Worm (Caenorhabditis elegans) whole organism, midembryonic: ENCODE measurements around the gene Y54G11A.2.

ENCODE experiments used
- T22C8.4 ChIP-seq: fragments of 200-800 bp; sonication (Bioruptor generic); IDR thresholded peaks from 2 replicates; pipeline ENCODE4 v1.3.6; 2022; ENCODE audit warnings: missing genetic modification characterization, missing compliant biosample characterization
- cog-1 ChIP-seq: sonication (generic microtip); optimal IDR thresholded peaks from 2 replicates; lab custom pipeline; 2016; ENCODE audit warnings: missing genetic modification characterization, missing compliant biosample characterization
- flt-1 ChIP-seq: fragments of 200-800 bp; sonication (Bioruptor generic); IDR thresholded peaks from 2 replicates; pipeline ENCODE4 v1.3.6; 2022; ENCODE audit warnings: missing genetic modification characterization, missing compliant biosample characterization
- klf-2 ChIP-seq: fragments of 200-800 bp; sonication (Bioruptor generic); conservative IDR thresholded peaks from 2 replicates; pipeline ENCODE4 v1.3.6; 2022; ENCODE audit warnings: missing genetic modification reagents, missing genetic modification characterization, missing compliant biosample characterization
- med-1 ChIP-seq: sonication (generic microtip); optimal IDR thresholded peaks from 2 replicates; lab custom pipeline; 2017; ENCODE audit warnings: missing genetic modification characterization, mild to moderate bottlenecking, missing compliant biosample characterization, antibody characterized with exemption, missing genetic modification reagents; ENCODE audit not compliant: insufficient read depth
- ref-1 ChIP-seq: fragments of 200-800 bp; sonication (Bioruptor generic); conservative IDR thresholded peaks from 2 replicates; pipeline ENCODE4 v1.3.6; 2022; ENCODE audit warnings: missing genetic modification reagents, missing genetic modification characterization, missing compliant biosample characterization
- tab-1 ChIP-seq: fragments of 200-800 bp; sonication (Bioruptor generic); IDR thresholded peaks from 2 replicates; pipeline ENCODE4 v1.3.6; 2022; ENCODE audit warnings: missing genetic modification characterization, missing compliant biosample characterization
- ztf-23 ChIP-seq: fragments of 200-800 bp; sonication (Bioruptor generic); IDR thresholded peaks from 2 replicates; pipeline ENCODE4 v1.3.6; 2022; ENCODE audit warnings: missing genetic modification reagents, missing genetic modification characterization, missing compliant biosample characterization
- ztf-29 ChIP-seq: fragments of 200-800 bp; sonication (Bioruptor generic); IDR thresholded peaks from 2 replicates; pipeline ENCODE4 v1.3.6; 2022; ENCODE audit warnings: missing genetic modification reagents, missing genetic modification characterization, missing compliant biosample characterization

Y54G11A.2 gene

DNA sequence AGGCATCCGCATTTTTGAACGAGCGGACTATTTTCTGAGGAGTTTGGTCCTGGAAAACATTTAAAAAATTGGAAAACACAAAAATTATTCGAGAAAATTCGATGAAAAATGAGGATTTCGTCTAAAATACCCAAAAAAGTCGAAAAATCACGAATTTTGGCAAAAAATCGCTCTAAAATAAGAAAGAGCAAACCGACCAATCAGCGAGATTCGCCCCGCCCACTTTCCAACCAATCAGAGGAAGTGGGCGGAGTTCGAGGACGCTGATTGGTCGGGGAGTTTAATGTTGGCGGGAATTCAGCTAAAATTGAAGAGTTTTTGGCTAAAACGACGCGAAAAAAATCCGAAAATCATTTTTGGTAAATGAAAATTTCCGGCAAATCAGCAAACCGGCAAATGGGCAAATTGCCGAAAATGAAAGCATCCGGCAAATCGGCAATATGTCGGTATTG, 17.0 kb downstream of the Y54G11A.2 start, which contains the start of gene Y54G11A.1:
Gene Y54G11A.1 (minus strand): TSS at position 51 of the 452 bp plus-strand sequence.
- TF ChIP-seq cog-1 (tag; lab: Kevin White, UChicago) (no peak), ztf-29 (GFP tag; lab: Robert Waterston, UW) (no peak), tab-1 (GFP tag; lab: Robert Waterston, UW) (no peak), flt-1 (GFP tag; lab: Robert Waterston, UW) (no peak), med-1 (GFP tag; lab: Kevin White, UChicago) (no peak), T22C8.4 (GFP tag; lab: Robert Waterston, UW) (no peak), ztf-23 (GFP tag; lab: Robert Waterston, UW) (no peak), ref-1 (GFP tag; lab: Robert Waterston, UW) (no peak), klf-2 (GFP tag; lab: Robert Waterston, UW) (no peak)

DNA sequence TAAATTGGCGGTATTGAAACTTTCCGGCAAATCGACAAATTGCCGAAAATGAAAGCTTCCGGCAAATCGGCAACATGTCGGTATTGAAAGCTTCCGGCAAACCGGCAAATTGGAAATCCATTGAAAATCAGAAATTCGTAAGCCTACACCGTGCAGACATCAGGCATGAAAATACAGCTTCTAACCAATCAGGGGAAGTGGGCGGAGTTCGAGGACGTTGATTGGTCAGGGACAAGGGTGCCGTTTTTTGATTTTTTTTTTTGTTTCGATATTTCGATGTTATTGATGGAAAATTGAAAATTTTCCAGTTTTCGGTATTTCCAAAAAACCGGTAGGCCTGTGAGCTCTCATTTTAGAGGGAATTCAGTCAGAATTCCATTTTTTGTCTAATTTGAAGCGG, 17.7 kb downstream of the Y54G11A.2 start:
- TF ChIP-seq ztf-23 (GFP tag; lab: Robert Waterston, UW) = no peak
- TF ChIP-seq ref-1 (GFP tag; lab: Robert Waterston, UW) = no peak
- TF ChIP-seq ztf-29 (GFP tag; lab: Robert Waterston, UW) = no peak
- TF ChIP-seq tab-1 (GFP tag; lab: Robert Waterston, UW) = no peak
- no peak for TF ChIP-seq flt-1 (GFP tag; lab: Robert Waterston, UW)
- no peak for TF ChIP-seq klf-2 (GFP tag; lab: Robert Waterston, UW)

ce11 chrII:14276409-14276808, 24.3 kb downstream of the Y54G11A.2 start, which contains the start of gene Y54G11A.3:
Y54G11A.3 (plus strand) TSS chrII:14276621.
- no peak for TF ChIP-seq ztf-23 (GFP tag; lab: Robert Waterston, UW)
- no peak for TF ChIP-seq ztf-29 (GFP tag; lab: Robert Waterston, UW)
- no peak for TF ChIP-seq klf-2 (GFP tag; lab: Robert Waterston, UW)
- TF ChIP-seq tab-1 (GFP tag; lab: Robert Waterston, UW) = no peak
- no peak for TF ChIP-seq cog-1 (tag; lab: Kevin White, UChicago)
- TF ChIP-seq ref-1 (GFP tag; lab: Robert Waterston, UW) = no peak
- TF ChIP-seq flt-1 (GFP tag; lab: Robert Waterston, UW) = no peak
- no peak for TF ChIP-seq med-1 (GFP tag; lab: Kevin White, UChicago)

DNA sequence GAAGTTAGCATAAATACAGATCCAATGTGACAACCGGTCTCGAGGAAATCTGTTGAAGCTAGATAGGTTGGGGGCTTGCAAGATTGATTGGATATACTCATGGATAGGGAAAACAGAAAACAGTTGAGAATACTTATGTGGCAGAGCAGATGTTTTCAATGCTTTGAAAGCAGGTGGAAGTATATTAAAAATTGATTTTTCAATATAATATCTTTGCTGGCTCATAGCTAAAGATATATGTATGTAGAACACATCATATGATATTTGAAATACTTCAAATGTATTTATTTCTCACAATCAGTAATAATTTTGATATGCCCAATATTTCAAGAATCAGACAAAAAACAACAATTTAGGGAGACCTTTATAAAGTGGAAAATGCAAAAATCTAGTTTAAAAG, 35.1 kb downstream of the Y54G11A.2 start, which contains the start of gene srh-41:
Gene srh-41 (minus strand): TSS at position 101 of the 400 bp plus-strand sequence.
- TF ChIP-seq cog-1 (tag; lab: Kevin White, UChicago) (no peak), ztf-29 (GFP tag; lab: Robert Waterston, UW) (no peak), klf-2 (GFP tag; lab: Robert Waterston, UW) (no peak), flt-1 (GFP tag; lab: Robert Waterston, UW) (no peak), ztf-23 (GFP tag; lab: Robert Waterston, UW) (no peak), T22C8.4 (GFP tag; lab: Robert Waterston, UW) (no peak)

ce11 chrII:14288968-14289367, 36.8 kb downstream of the Y54G11A.2 start, which contains the start of gene srh-42:
srh-42 (minus strand) TSS chrII:14289068.
- TF ChIP-seq flt-1 (GFP tag; lab: Robert Waterston, UW) (no peak), tab-1 (GFP tag; lab: Robert Waterston, UW) (no peak), T22C8.4 (GFP tag; lab: Robert Waterston, UW) (no peak), ztf-29 (GFP tag; lab: Robert Waterston, UW) (no peak), klf-2 (GFP tag; lab: Robert Waterston, UW) (no peak), ztf-23 (GFP tag; lab: Robert Waterston, UW) (no peak), ref-1 (GFP tag; lab: Robert Waterston, UW) (no peak), med-1 (GFP tag; lab: Kevin White, UChicago) (no peak), cog-1 (tag; lab: Kevin White, UChicago) (no peak)

- TF ChIP-seq tab-1 (GFP tag; lab: Robert Waterston, UW) (no peak), med-1 (GFP tag; lab: Kevin White, UChicago) (no peak), ztf-29 (GFP tag; lab: Robert Waterston, UW) (no peak), ztf-23 (GFP tag; lab: Robert Waterston, UW) (no peak), ref-1 (GFP tag; lab: Robert Waterston, UW) (no peak), T22C8.4 (GFP tag; lab: Robert Waterston, UW) (no peak)
These were observed 38.7 kb downstream of the Y54G11A.2 start for ce11 chrII:14290846-14291245.

DNA sequence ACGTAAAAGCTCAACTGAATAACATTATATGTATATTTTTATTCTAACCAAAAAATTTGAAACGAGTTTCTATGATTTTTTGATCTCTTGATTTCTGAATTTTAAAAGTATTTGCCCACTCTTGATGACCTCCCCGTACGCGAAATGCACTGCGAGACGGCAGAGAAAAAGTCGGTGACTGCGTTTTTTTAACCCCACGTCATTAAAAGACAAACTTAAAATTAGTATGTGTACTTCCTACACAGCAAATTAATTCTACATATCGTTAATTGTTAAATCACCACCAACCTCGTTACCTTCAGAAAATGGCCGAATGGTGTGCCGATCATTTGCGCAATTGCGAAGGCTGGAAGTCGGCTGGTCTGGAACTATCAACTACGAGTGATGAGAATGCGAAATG, 40.4 kb downstream of the Y54G11A.2 start, which contains the start of gene Y54G11A.4:
Gene Y54G11A.4 (plus strand): TSS at position 301 of the 400 bp plus-strand sequence.
- TF ChIP-seq klf-2 (GFP tag; lab: Robert Waterston, UW) (no peak), ztf-23 (GFP tag; lab: Robert Waterston, UW) (no peak), cog-1 (tag; lab: Kevin White, UChicago) (no peak), T22C8.4 (GFP tag; lab: Robert Waterston, UW) (no peak), ref-1 (GFP tag; lab: Robert Waterston, UW) (no peak), tab-1 (GFP tag; lab: Robert Waterston, UW) (no peak), med-1 (GFP tag; lab: Kevin White, UChicago) (no peak), flt-1 (GFP tag; lab: Robert Waterston, UW) (no peak)

DNA sequence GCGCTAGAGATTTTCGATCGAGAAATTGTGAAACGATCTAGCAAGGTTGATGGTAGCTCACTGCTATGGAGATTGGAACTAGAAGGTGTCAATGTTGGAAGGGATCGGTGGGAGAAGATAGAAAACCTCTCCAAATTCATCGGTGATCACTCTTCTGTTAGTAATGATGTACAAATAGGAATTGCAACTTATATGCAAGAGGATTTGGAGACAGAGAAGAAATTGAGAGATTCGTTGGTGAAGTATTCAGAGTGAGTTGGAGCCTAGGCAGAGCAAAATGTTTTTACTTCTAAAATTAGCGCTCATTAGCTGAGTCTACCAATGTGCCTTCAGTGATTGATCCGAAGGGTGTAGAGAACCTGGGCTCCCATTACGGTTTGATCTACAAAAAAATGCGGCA, 42.2 kb downstream of the Y54G11A.2 start:
- TF ChIP-seq T22C8.4 (GFP tag; lab: Robert Waterston, UW) (no peak), med-1 (GFP tag; lab: Kevin White, UChicago) (no peak), cog-1 (tag; lab: Kevin White, UChicago) (no peak), ztf-23 (GFP tag; lab: Robert Waterston, UW) (no peak), ref-1 (GFP tag; lab: Robert Waterston, UW) (no peak), klf-2 (GFP tag; lab: Robert Waterston, UW) (no peak), flt-1 (GFP tag; lab: Robert Waterston, UW) (no peak), ztf-29 (GFP tag; lab: Robert Waterston, UW) (no peak), tab-1 (GFP tag; lab: Robert Waterston, UW) (no peak)

DNA sequence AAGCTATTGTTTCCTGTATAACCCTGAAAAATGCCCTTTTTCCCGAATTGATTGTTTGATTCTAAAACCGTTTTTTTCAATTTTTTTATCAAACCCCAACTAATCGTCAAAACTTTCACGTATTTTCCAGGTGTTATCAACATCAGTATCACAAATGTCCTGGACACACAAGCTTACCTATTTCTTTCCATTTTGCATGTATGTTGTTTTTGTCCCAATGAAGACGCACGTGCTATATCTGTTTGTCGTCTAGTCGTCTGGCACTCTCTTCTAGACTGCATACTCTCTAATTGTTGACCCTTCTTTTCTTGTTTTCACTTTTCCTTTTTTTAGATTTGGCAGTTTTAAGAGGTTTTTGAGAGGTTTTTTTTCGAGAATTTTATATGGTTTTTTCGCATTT, 44.2 kb downstream of the Y54G11A.2 start:
- no peak for TF ChIP-seq flt-1 (GFP tag; lab: Robert Waterston, UW)
- TF ChIP-seq ref-1 (GFP tag; lab: Robert Waterston, UW) = no peak
- no peak for TF ChIP-seq med-1 (GFP tag; lab: Kevin White, UChicago)
- TF ChIP-seq ztf-29 (GFP tag; lab: Robert Waterston, UW) = no peak
- TF ChIP-seq T22C8.4 (GFP tag; lab: Robert Waterston, UW) = no peak
- TF ChIP-seq cog-1 (tag; lab: Kevin White, UChicago) = no peak
- TF ChIP-seq tab-1 (GFP tag; lab: Robert Waterston, UW) = no peak
- no peak for TF ChIP-seq ztf-23 (GFP tag; lab: Robert Waterston, UW)
- no peak for TF ChIP-seq klf-2 (GFP tag; lab: Robert Waterston, UW)
